Worm (Caenorhabditis elegans) whole organism, mixed stage, embryonic: ENCODE data around the gene ZK930.2.

Experiments
- M03D4.4 ChIP-seq: sonication (generic microtip); optimal IDR thresholded peaks from 2 replicates; lab custom pipeline; 2017; ENCODE audit warnings: mild to moderate bottlenecking, missing genetic modification characterization, missing compliant biosample characterization
- bed-3 ChIP-seq: fragments of 200-800 bp; sonication (Bioruptor generic); optimal IDR thresholded peaks from 3 replicates; lab custom pipeline; 2018; ENCODE audit warnings: mild to moderate bottlenecking, missing genetic modification characterization, moderate library complexity, missing compliant biosample characterization
- ceh-39 ChIP-seq: fragments of 150-350 bp; optimal IDR thresholded peaks from 2 replicates; lab custom pipeline; 2014; ENCODE audit warnings: missing biosample characterization, missing genetic modification characterization
- ces-1 ChIP-seq: fragments of 150-350 bp; optimal IDR thresholded peaks from 2 replicates; lab custom pipeline; 2014; ENCODE audit warnings: missing biosample characterization, missing genetic modification reagents, missing genetic modification characterization
- cnd-1 ChIP-seq: fragments of 200-800 bp; sonication (Bioruptor generic); optimal IDR thresholded peaks from 2 replicates; lab custom pipeline; 2018; ENCODE audit warnings: mild to moderate bottlenecking, missing genetic modification characterization, missing compliant biosample characterization
- drap-1 ChIP-seq: fragments of 200-800 bp; sonication (Bioruptor generic); optimal IDR thresholded peaks from 3 replicates; lab custom pipeline; 2018; ENCODE audit warnings: mild to moderate bottlenecking, missing genetic modification characterization, missing compliant biosample characterization
- elt-1 ChIP-seq: sonication (generic microtip); optimal IDR thresholded peaks from 2 replicates; lab custom pipeline; 2017; ENCODE audit warnings: missing genetic modification characterization, mild to moderate bottlenecking, missing compliant biosample characterization, antibody characterized with exemption, moderate library complexity, borderline replicate concordance; ENCODE audit not compliant: insufficient read depth
- elt-3 ChIP-seq: fragments of 150-350 bp; optimal IDR thresholded peaks from 2 replicates; lab custom pipeline; 2014; ENCODE audit warnings: missing biosample characterization, missing genetic modification characterization
- flh-1 ChIP-seq: fragments of 200-800 bp; sonication (Bioruptor generic); optimal IDR thresholded peaks from 2 replicates; lab custom pipeline; 2018; ENCODE audit warnings: mild to moderate bottlenecking, missing genetic modification characterization, moderate library complexity, missing compliant biosample characterization
- ham-2 ChIP-seq: fragments of 200-800 bp; sonication (Bioruptor generic); optimal IDR thresholded peaks from 2 replicates; lab custom pipeline; 2018; ENCODE audit warnings: mild to moderate bottlenecking, missing genetic modification characterization, missing compliant biosample characterization
- hlh-1 ChIP-seq: fragments of 150-350 bp; optimal IDR thresholded peaks from 2 replicates; lab custom pipeline; 2014; ENCODE audit warnings: missing biosample characterization, missing genetic modification reagents, missing genetic modification characterization
- lin-13 ChIP-seq: fragments of 150-350 bp; optimal IDR thresholded peaks from 2 replicates; lab custom pipeline; 2014; ENCODE audit warnings: missing biosample characterization, missing genetic modification characterization
- lin-32 ChIP-seq: fragments of 200-800 bp; sonication (Bioruptor generic); optimal IDR thresholded peaks from 2 replicates; lab custom pipeline; 2018; ENCODE audit warnings: mild to moderate bottlenecking, missing genetic modification characterization, missing compliant biosample characterization
- lsy-2 ChIP-seq: fragments of 150-350 bp; optimal IDR thresholded peaks from 2 replicates; lab custom pipeline; 2014; ENCODE audit warnings: missing biosample characterization, missing genetic modification characterization
- mab-5 ChIP-seq: fragments of 150-350 bp; optimal IDR thresholded peaks from 2 replicates; lab custom pipeline; 2014; ENCODE audit warnings: missing biosample characterization, missing genetic modification characterization
- mep-1 ChIP-seq: fragments of 150-350 bp; optimal IDR thresholded peaks from 2 replicates; lab custom pipeline; 2017; ENCODE audit warnings: missing biosample characterization, missing genetic modification reagents, missing genetic modification characterization, inconsistent platforms
- mls-2 ChIP-seq: sonication (generic microtip); optimal IDR thresholded peaks from 2 replicates; lab custom pipeline; 2016; ENCODE audit warnings: mild to moderate bottlenecking, missing genetic modification characterization, moderate library complexity, missing compliant biosample characterization
- nhr-12 ChIP-seq: fragments of 150-350 bp; optimal IDR thresholded peaks from 2 replicates; lab custom pipeline; 2014; ENCODE audit warnings: missing biosample characterization, missing genetic modification characterization
- nhr-2 ChIP-seq: fragments of 150-350 bp; optimal IDR thresholded peaks from 2 replicates; lab custom pipeline; 2014; ENCODE audit warnings: missing biosample characterization, missing genetic modification characterization
- nhr-237 ChIP-seq: fragments of 150-350 bp; optimal IDR thresholded peaks from 2 replicates; lab custom pipeline; 2014; ENCODE audit warnings: missing biosample characterization, missing genetic modification characterization
- nhr-28 ChIP-seq: fragments of 150-350 bp; optimal IDR thresholded peaks from 2 replicates; lab custom pipeline; 2014; ENCODE audit warnings: missing biosample characterization, missing genetic modification characterization
- sem-2 ChIP-seq: fragments of 200-800 bp; sonication (Bioruptor generic); optimal IDR thresholded peaks from 2 replicates; lab custom pipeline; 2018; ENCODE audit warnings: mild to moderate bottlenecking, missing genetic modification characterization, missing compliant biosample characterization
- snpc-4 ChIP-seq: fragments of 150-350 bp; optimal IDR thresholded peaks from 2 replicates; lab custom pipeline; 2014; ENCODE audit warnings: missing biosample characterization, missing genetic modification characterization
- sptf-1 ChIP-seq: sonication (generic microtip); optimal IDR thresholded peaks from 2 replicates; lab custom pipeline; 2017; ENCODE audit warnings: mild to moderate bottlenecking, missing genetic modification characterization, moderate library complexity, missing compliant biosample characterization
- tbx-8 ChIP-seq: fragments of 200-800 bp; sonication (Bioruptor generic); optimal IDR thresholded peaks from 2 replicates; lab custom pipeline; 2018; ENCODE audit warnings: mild to moderate bottlenecking, missing genetic modification characterization, moderate library complexity, missing compliant biosample characterization
- unc-120 ChIP-seq: sonication (generic microtip); optimal IDR thresholded peaks from 2 replicates; lab custom pipeline; 2017; ENCODE audit warnings: missing genetic modification characterization, missing compliant biosample characterization; ENCODE audit not compliant: poor library complexity, severe bottlenecking
- unc-39 ChIP-seq: fragments of 150-350 bp; optimal IDR thresholded peaks from 2 replicates; lab custom pipeline; 2014; ENCODE audit warnings: missing biosample characterization, missing genetic modification characterization
- unc-62 ChIP-seq: fragments of 150-350 bp; optimal IDR thresholded peaks from 2 replicates; lab custom pipeline; 2014; ENCODE audit warnings: missing biosample characterization, missing genetic modification reagents, missing genetic modification characterization
- zip-8 ChIP-seq: fragments of 150-350 bp; optimal IDR thresholded peaks from 2 replicates; lab custom pipeline; 2014; ENCODE audit warnings: missing biosample characterization, missing genetic modification characterization
- ztf-11 ChIP-seq: fragments of 150-350 bp; optimal IDR thresholded peaks from 2 replicates; lab custom pipeline; 2014; ENCODE audit warnings: missing biosample characterization, missing genetic modification characterization

The ZK930.2 gene

ce11 chrII:11902203-11902602, 9.0 kb upstream of the ZK930.2 start:
- peak; percentile 79 for TF ChIP-seq nhr-2
- TF ChIP-seq snpc-4, result no peak
- peak; percentile 96 for TF ChIP-seq unc-62
- peak; percentile 15 for TF ChIP-seq unc-120 (tag; lab: Kevin White, UChicago)
- no peak for TF ChIP-seq nhr-12 (tag; lab: Kevin White, UChicago)
- TF ChIP-seq flh-1 (GFP tag; lab: Kevin White, UChicago), result no peak

DNA sequence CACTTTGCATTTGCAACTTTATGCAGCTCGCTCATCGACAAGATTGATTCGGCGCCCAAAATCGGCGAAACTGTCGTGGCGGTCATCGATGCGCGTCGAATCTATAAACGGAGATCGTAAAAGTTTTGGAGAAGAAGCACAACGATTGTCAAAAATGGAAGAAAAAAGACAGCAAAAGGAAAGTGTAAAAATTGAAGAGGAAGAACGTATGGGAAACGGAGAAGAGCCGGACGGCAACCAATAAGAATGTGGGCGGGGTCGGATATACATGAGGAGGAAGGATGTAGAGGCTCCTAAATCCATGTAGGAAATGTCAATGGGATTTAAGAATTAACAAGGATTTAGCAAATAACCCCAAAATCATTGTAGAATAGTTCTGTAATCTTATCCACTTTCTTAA, 7.9 kb upstream of the ZK930.2 start, which contains the start of gene vab-23:
Gene vab-23 (minus strand): TSS at position 101 of the 400 bp plus-strand sequence.
- TF ChIP-seq elt-1, result no peak
- TF ChIP-seq mab-5 (tag; lab: Kevin White, UChicago), result no peak
- no peak for TF ChIP-seq lsy-2 (tag; lab: Kevin White, UChicago)
- TF ChIP-seq nhr-12 (tag; lab: Kevin White, UChicago), result no peak
- no peak for TF ChIP-seq mep-1 (tag; lab: Kevin White, UChicago)
- TF ChIP-seq ceh-39 (tag; lab: Kevin White, UChicago), result no peak
- no peak for TF ChIP-seq sptf-1 (tag; lab: Kevin White, UChicago)
- no peak for TF ChIP-seq ztf-11
- no peak for TF ChIP-seq nhr-2
- no peak for TF ChIP-seq nhr-28
- TF ChIP-seq tbx-8 (GFP tag; lab: Kevin White, UChicago), result no peak
- no peak for TF ChIP-seq cnd-1
- TF ChIP-seq mls-2 (tag; lab: Kevin White, UChicago), result no peak
- no peak for TF ChIP-seq unc-62

- TF ChIP-seq nhr-2, result peak; percentile 10
- TF ChIP-seq ces-1, result no peak
- no peak for TF ChIP-seq unc-120 (tag; lab: Kevin White, UChicago)
These were observed 6.5 kb upstream of the ZK930.2 start for ce11 chrII:11899761-11900160.

- peak; percentile 100 for TF ChIP-seq lin-32
- peak; percentile 14 for TF ChIP-seq ces-1
- TF ChIP-seq nhr-28, result no peak
- no peak for TF ChIP-seq unc-62
- peak; percentile 17 for TF ChIP-seq ceh-39 (tag; lab: Kevin White, UChicago)
- no peak for TF ChIP-seq mab-5 (tag; lab: Kevin White, UChicago)
- TF ChIP-seq cnd-1, result peak; percentile 91
- peak; percentile 28 for TF ChIP-seq sptf-1 (tag; lab: Kevin White, UChicago)
- peak; percentile 5 for TF ChIP-seq ham-2 (GFP tag; lab: Kevin White, UChicago)
- peak; percentile 65 for TF ChIP-seq nhr-2
- peak; percentile 31 for TF ChIP-seq zip-8 (tag; lab: Kevin White, UChicago)
- TF ChIP-seq elt-1, result no peak
- no peak for TF ChIP-seq unc-120 (tag; lab: Kevin White, UChicago)
- TF ChIP-seq ztf-11, result peak; percentile 11
- TF ChIP-seq mls-2 (tag; lab: Kevin White, UChicago), result peak; percentile 60
These were observed 2.6 kb downstream of the ZK930.2 start for ce11 chrII:11890596-11890995.

- TF ChIP-seq lin-32, result peak; percentile 81
- TF ChIP-seq tbx-8 (GFP tag; lab: Kevin White, UChicago), result no peak
- peak; percentile 56 for TF ChIP-seq mls-2 (tag; lab: Kevin White, UChicago)
- peak; percentile 68 for TF ChIP-seq nhr-2
- TF ChIP-seq cnd-1, result peak; percentile 94
- peak; percentile 0 for TF ChIP-seq ztf-11
- peak; percentile 24 for TF ChIP-seq lin-13 (tag; lab: Kevin White, UChicago)
- peak; percentile 37 for TF ChIP-seq sptf-1 (tag; lab: Kevin White, UChicago)
- TF ChIP-seq unc-39 (tag; lab: Kevin White, UChicago), result no peak
These were observed 3.7 kb downstream of the ZK930.2 start for ce11 chrII:11889420-11890075.

ce11 chrII:11888150-11888549, 5.1 kb downstream of the ZK930.2 start:
- TF ChIP-seq elt-3 (tag; lab: Kevin White, UChicago) (no peak), elt-1 (peak; percentile 86)

DNA sequence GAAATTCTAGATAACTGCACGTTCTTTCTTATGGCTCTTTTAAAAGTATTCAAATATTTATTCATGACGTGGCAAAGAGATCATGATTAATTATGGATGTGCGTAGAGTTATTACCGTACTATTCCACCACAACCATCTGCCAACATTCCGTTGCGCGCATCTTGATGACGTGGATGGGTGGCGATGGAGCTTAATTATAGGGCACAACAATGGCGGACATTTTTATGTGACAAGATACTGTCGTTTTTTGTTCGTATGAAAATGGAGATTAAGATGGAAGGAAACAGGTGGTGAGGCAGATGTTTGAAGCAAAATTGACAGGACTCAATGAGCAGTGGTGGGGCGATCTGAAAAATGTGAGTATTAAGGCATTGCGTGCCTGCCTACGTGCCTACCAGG, 5.5 kb downstream of the ZK930.2 start:
- peak; percentile 69 for TF ChIP-seq unc-62
- TF ChIP-seq flh-1 (GFP tag; lab: Kevin White, UChicago), result no peak
- peak; percentile 98 for TF ChIP-seq lin-32
- no peak for TF ChIP-seq M03D4.4 (tag; lab: Kevin White, UChicago)
- TF ChIP-seq hlh-1 (tag; lab: Kevin White, UChicago), result no peak
- no peak for TF ChIP-seq mab-5 (tag; lab: Kevin White, UChicago)
- no peak for TF ChIP-seq drap-1 (GFP tag; lab: Kevin White, UChicago)
- peak; percentile 6 for TF ChIP-seq mep-1 (tag; lab: Kevin White, UChicago)
- peak; percentile 31 for TF ChIP-seq lsy-2 (tag; lab: Kevin White, UChicago)
- no peak for TF ChIP-seq nhr-237
- TF ChIP-seq sptf-1 (tag; lab: Kevin White, UChicago), result peak; percentile 20
- TF ChIP-seq zip-8 (tag; lab: Kevin White, UChicago), result peak; percentile 40
- no peak for TF ChIP-seq bed-3 (GFP tag; lab: Kevin White, UChicago)
- peak; percentile 14 for TF ChIP-seq nhr-12 (tag; lab: Kevin White, UChicago)
- TF ChIP-seq sem-2 (GFP tag; lab: Kevin White, UChicago), result no peak
- TF ChIP-seq lin-13 (tag; lab: Kevin White, UChicago), result no peak
- peak; percentile 88 for TF ChIP-seq cnd-1
- no peak for TF ChIP-seq ces-1
- TF ChIP-seq nhr-28, result no peak
- peak; percentile 50 for TF ChIP-seq nhr-2
